Worm (Caenorhabditis elegans) whole organism, L4/young adult: ENCODE results near the gene ufd-3.

Source experiments
- W03F9.2 ChIP-seq: fragments of 150-350 bp; optimal IDR thresholded peaks from 2 replicates; lab custom pipeline; 2014; ENCODE audit warnings: missing biosample characterization, missing genetic modification characterization
- him-1 ChIP-seq: sonication (generic microtip); optimal IDR thresholded peaks from 2 replicates; lab custom pipeline; 2016; ENCODE audit warnings: missing genotype, missing genetic modification reagents, missing genetic modification characterization, missing compliant biosample characterization

DNA sequence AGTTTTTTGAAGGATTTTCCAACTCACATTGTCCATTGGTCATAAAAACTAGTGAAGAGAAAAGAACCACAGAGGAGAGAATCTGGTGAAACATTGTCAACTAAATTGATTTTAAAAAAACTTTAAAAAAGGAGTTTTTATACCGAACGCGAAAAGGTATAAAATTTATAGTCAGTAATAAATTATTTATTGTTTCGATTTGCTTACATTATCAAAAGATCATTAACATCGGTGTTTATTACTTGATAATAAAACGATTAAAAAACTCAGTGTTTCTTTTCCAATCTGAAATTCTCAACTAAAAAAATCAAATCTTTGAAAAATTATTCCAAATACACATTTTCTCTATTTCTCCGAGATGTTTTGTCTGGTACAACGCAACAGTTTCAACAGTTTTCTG lies 24.4 kb upstream of the ufd-3 start, which contains the start of gene F26C11.4:
- no peak for TF ChIP-seq him-1
- TF ChIP-seq W03F9.2 (tag; lab: Kevin White, UChicago), result no peak
